Fruit fly (Drosophila melanogaster) whole organism, embryonic: ENCODE results near the gene CG5810.

Experiments
- Abd-B ChIP-seq: fragments of 200-800 bp; sonication (Bioruptor generic); optimal IDR thresholded peaks from 2 replicates; lab custom pipeline; 2018; ENCODE audit warnings: missing biosample characterization, mild to moderate bottlenecking, missing genetic modification characterization, moderate library complexity
- CG10321 ChIP-seq: fragments of 200-800 bp; sonication (Bioruptor generic); IDR thresholded peaks from 2 replicates; pipeline ENCODE4 v1.3.6; 2022; ENCODE audit warnings: missing biosample characterization, missing genetic modification characterization
- CG10431 ChIP-seq: fragments of 200-800 bp; sonication (Bioruptor generic); optimal IDR thresholded peaks from 3 replicates; lab custom pipeline; 2018; ENCODE audit warnings: missing biosample characterization, mild to moderate bottlenecking, missing genetic modification characterization
- CG10565 ChIP-seq: fragments of 200-800 bp; sonication (Bioruptor generic); optimal IDR thresholded peaks from 3 replicates; lab custom pipeline; 2016; ENCODE audit warnings: missing biosample characterization, mild to moderate bottlenecking, missing genetic modification characterization
- CG11093 ChIP-seq: fragments of 200-800 bp; sonication (Bioruptor generic); IDR thresholded peaks from 3 replicates; pipeline ENCODE4 v1.3.6; 2022; ENCODE audit warnings: missing biosample characterization, missing genetic modification characterization
- CG11247 ChIP-seq: fragments of 200-800 bp; sonication (Bioruptor generic); IDR thresholded peaks from 2 replicates; pipeline ENCODE4 v1.3.6; 2022; ENCODE audit warnings: missing biosample characterization, missing genetic modification characterization
- CG12071 ChIP-seq: fragments of 200-800 bp; sonication (Bioruptor generic); optimal IDR thresholded peaks from 3 replicates; lab custom pipeline; 2018; ENCODE audit warnings: missing biosample characterization, mild to moderate bottlenecking, missing genetic modification characterization
- CG12219 ChIP-seq: fragments of 200-800 bp; sonication (Bioruptor generic); optimal IDR thresholded peaks from 3 replicates; lab custom pipeline; 2018; ENCODE audit warnings: missing biosample characterization, mild to moderate bottlenecking, missing genetic modification characterization
- CG13775 ChIP-seq: fragments of 200-800 bp; sonication (Bioruptor generic); optimal IDR thresholded peaks from 3 replicates; lab custom pipeline; 2017; ENCODE audit warnings: missing biosample characterization, mild to moderate bottlenecking, missing genetic modification characterization
- CG16813 ChIP-seq: fragments of 200-800 bp; sonication (Bioruptor generic); IDR thresholded peaks from 3 replicates; pipeline ENCODE4 v1.3.6; 2022; ENCODE audit warnings: missing biosample characterization, missing genetic modification characterization; ENCODE audit not compliant: partially characterized antibody
- CG17186 ChIP-seq: fragments of 200-800 bp; sonication (Bioruptor generic); optimal IDR thresholded peaks from 3 replicates; lab custom pipeline; 2017; ENCODE audit warnings: missing biosample characterization, missing genetic modification reagents, missing genetic modification characterization
- CG17359 ChIP-seq: fragments of 200-800 bp; sonication (Bioruptor generic); optimal IDR thresholded peaks from 3 replicates; lab custom pipeline; 2018; ENCODE audit warnings: missing biosample characterization, mild to moderate bottlenecking, missing genetic modification characterization, moderate library complexity
- CG17802 ChIP-seq: fragments of 200-800 bp; sonication (Bioruptor generic); optimal IDR thresholded peaks from 2 replicates; lab custom pipeline; 2018; ENCODE audit warnings: missing biosample characterization, mild to moderate bottlenecking, missing genetic modification characterization, moderate library complexity
- CG32532 ChIP-seq: fragments of 200-800 bp; sonication (Bioruptor generic); IDR thresholded peaks from 2 replicates; pipeline ENCODE4 v1.3.6; 2022; ENCODE audit warnings: missing biosample characterization, missing genetic modification characterization
- CG3281 ChIP-seq: fragments of 200-800 bp; sonication (Bioruptor generic); optimal IDR thresholded peaks from 3 replicates; lab custom pipeline; 2017; ENCODE audit warnings: missing biosample characterization, mild to moderate bottlenecking, missing genetic modification characterization
- CG43689 ChIP-seq: fragments of 200-800 bp; sonication (Bioruptor generic); IDR thresholded peaks from 2 replicates; pipeline ENCODE4 v1.3.6; 2022; ENCODE audit warnings: missing biosample characterization, missing genetic modification characterization
- CG4730 ChIP-seq: fragments of 200-800 bp; sonication (Bioruptor generic); IDR thresholded peaks from 2 replicates; pipeline ENCODE4 v1.3.6; 2022; ENCODE audit warnings: missing biosample characterization, missing genetic modification characterization
- CG5180 ChIP-seq: fragments of 200-800 bp; sonication (Bioruptor generic); optimal IDR thresholded peaks from 3 replicates; lab custom pipeline; 2017; ENCODE audit warnings: missing biosample characterization, missing genetic modification characterization, mild to moderate bottlenecking, moderate library complexity, missing genetic modification reagents
- CG7556 ChIP-seq: fragments of 200-800 bp; sonication (Bioruptor generic); optimal IDR thresholded peaks from 2 replicates; lab custom pipeline; 2017; ENCODE audit warnings: missing biosample characterization, mild to moderate bottlenecking, missing genetic modification characterization
- CG7839 ChIP-seq: fragments of 200-800 bp; sonication (Bioruptor generic); optimal IDR thresholded peaks from 3 replicates; lab custom pipeline; 2018; ENCODE audit warnings: missing biosample characterization, mild to moderate bottlenecking, missing genetic modification characterization, moderate library complexity
- CG7928 ChIP-seq: fragments of 200-800 bp; sonication (Bioruptor generic); optimal IDR thresholded peaks from 2 replicates; lab custom pipeline; 2017; ENCODE audit warnings: missing biosample characterization, mild to moderate bottlenecking, missing genetic modification characterization
- Dll ChIP-seq: fragments of 200-800 bp; sonication (Bioruptor generic); IDR thresholded peaks from 4 replicates; pipeline ENCODE4 v1.3.6; 2022; ENCODE audit warnings: missing biosample characterization, missing genetic modification characterization; ENCODE audit not compliant: partially characterized antibody
- Dref ChIP-seq: fragments of 200-800 bp; sonication (Bioruptor generic); IDR thresholded peaks from 2 replicates; pipeline ENCODE4 v1.3.6; 2022; ENCODE audit warnings: missing biosample characterization, missing genetic modification characterization
- E2f1 ChIP-seq: fragments of 200-800 bp; sonication (Bioruptor generic); IDR thresholded peaks from 2 replicates; pipeline ENCODE4 v1.3.6; 2022; ENCODE audit warnings: missing biosample characterization, missing genetic modification characterization
- Fer2 ChIP-seq: fragments of 200-800 bp; sonication (Bioruptor generic); optimal IDR thresholded peaks from 2 replicates; lab custom pipeline; 2018; ENCODE audit warnings: missing biosample characterization, mild to moderate bottlenecking, missing genetic modification characterization, moderate library complexity
- Fer3 ChIP-seq: fragments of 200-800 bp; sonication (Bioruptor generic); optimal IDR thresholded peaks from 2 replicates; lab custom pipeline; 2018; ENCODE audit warnings: missing biosample characterization, mild to moderate bottlenecking, missing genetic modification characterization, moderate library complexity
- HHEX ChIP-seq: fragments of 200-800 bp; sonication (Bioruptor generic); optimal IDR thresholded peaks from 3 replicates; lab custom pipeline; 2017; ENCODE audit warnings: missing biosample characterization, mild to moderate bottlenecking, missing genetic modification characterization, missing genetic modification reagents
- HLH3B ChIP-seq: fragments of 200-800 bp; sonication (Bioruptor generic); IDR thresholded peaks from 2 replicates; pipeline ENCODE4 v1.3.6; 2022; ENCODE audit warnings: missing biosample characterization, missing genetic modification characterization
- Hand ChIP-seq: fragments of 200-800 bp; sonication (Bioruptor generic); optimal IDR thresholded peaks from 2 replicates; lab custom pipeline; 2017; ENCODE audit warnings: mild to moderate bottlenecking, missing biosample characterization, missing genetic modification reagents, missing genetic modification characterization
- Hmr ChIP-seq: fragments of 200-800 bp; sonication (Bioruptor generic); optimal IDR thresholded peaks from 3 replicates; lab custom pipeline; 2017; ENCODE audit warnings: mild to moderate bottlenecking, missing biosample characterization, missing genetic modification reagents, missing genetic modification characterization
- Mes4 ChIP-seq: fragments of 200-800 bp; sonication (Bioruptor generic); optimal IDR thresholded peaks from 2 replicates; lab custom pipeline; 2016; ENCODE audit warnings: missing biosample characterization, missing genetic modification characterization
- Mrtf ChIP-seq: fragments of 200-800 bp; sonication (Bioruptor generic); IDR thresholded peaks from 3 replicates; pipeline ENCODE4 v1.3.6; 2022; ENCODE audit warnings: missing biosample characterization, missing genetic modification characterization
- NC2α ChIP-seq: fragments of 200-800 bp; sonication (Bioruptor generic); optimal IDR thresholded peaks from 2 replicates; lab custom pipeline; 2016; ENCODE audit warnings: missing biosample characterization, missing genetic modification characterization
- NFAT ChIP-seq: fragments of 200-800 bp; sonication (Bioruptor generic); IDR thresholded peaks from 2 replicates; pipeline ENCODE4 v1.3.6; 2022; ENCODE audit warnings: missing biosample characterization, missing genetic modification characterization
- Nf-YB ChIP-seq: fragments of 200-800 bp; sonication (Bioruptor generic); optimal IDR thresholded peaks from 3 replicates; lab custom pipeline; 2019; ENCODE audit warnings: missing biosample characterization, mild to moderate bottlenecking, missing genetic modification characterization, moderate library complexity
- NfI ChIP-seq: fragments of 200-800 bp; sonication (Bioruptor generic); optimal IDR thresholded peaks from 3 replicates; lab custom pipeline; 2018; ENCODE audit warnings: missing biosample characterization, mild to moderate bottlenecking, missing genetic modification characterization, moderate library complexity
- Six4 ChIP-seq: fragments of 200-800 bp; sonication (Bioruptor generic); optimal IDR thresholded peaks from 2 replicates; lab custom pipeline; 2016; ENCODE audit warnings: missing biosample characterization, missing genetic modification characterization
- ase ChIP-seq: fragments of 200-800 bp; sonication (Bioruptor generic); IDR thresholded peaks from 3 replicates; pipeline ENCODE4 v1.3.6; 2022; ENCODE audit warnings: missing biosample characterization, missing genetic modification characterization
- cad ChIP-seq: fragments of >200 bp; optimal IDR thresholded peaks from 2 replicates; lab custom pipeline; 2017; ENCODE audit warnings: missing biosample characterization, missing genetic modification characterization
- chm ChIP-seq: fragments of 200-800 bp; sonication (Bioruptor generic); IDR thresholded peaks from 2 replicates; pipeline ENCODE4 v1.3.6; 2022; ENCODE audit warnings: missing biosample characterization, missing genetic modification characterization
- dm ChIP-seq: fragments of 200-800 bp; sonication (Bioruptor generic); optimal IDR thresholded peaks from 3 replicates; lab custom pipeline; 2016; ENCODE audit warnings: missing biosample characterization, missing genetic modification characterization
- fru ChIP-seq: fragments of >200 bp; optimal IDR thresholded peaks from 2 replicates; lab custom pipeline; 2017
- hkb ChIP-seq, 2 experiments: fragments of 200-800 bp in 1 of 2; fragments of >200 bp in 1 of 2; sonication (Bioruptor generic) in 1 of 2; IDR thresholded peaks in 1 of 2; optimal IDR thresholded peaks in 1 of 2; 2 replicates each; pipeline versions ENCODE4 v1.3.6 to Lab custom; 2017 to 2022; ENCODE audit warnings: missing biosample characterization in 1 of 2, missing genetic modification characterization in 1 of 2
- kah ChIP-seq: fragments of 200-800 bp; sonication (Bioruptor generic); optimal IDR thresholded peaks from 2 replicates; lab custom pipeline; 2018; ENCODE audit warnings: missing biosample characterization, mild to moderate bottlenecking, missing genetic modification characterization
- lilli ChIP-seq: fragments of 200-800 bp; sonication (Bioruptor generic); optimal IDR thresholded peaks from 3 replicates; lab custom pipeline; 2016; ENCODE audit warnings: missing biosample characterization, missing genetic modification characterization
- luna ChIP-seq: fragments of 200-800 bp; sonication (Bioruptor generic); optimal IDR thresholded peaks from 2 replicates; lab custom pipeline; 2016; ENCODE audit warnings: missing biosample characterization, missing genetic modification characterization
- mirr ChIP-seq: fragments of 200-800 bp; sonication (Bioruptor generic); optimal IDR thresholded peaks from 3 replicates; lab custom pipeline; 2018; ENCODE audit warnings: missing biosample characterization, mild to moderate bottlenecking, missing genetic modification characterization
- oc ChIP-seq: fragments of 200-800 bp; sonication (Bioruptor generic); optimal IDR thresholded peaks from 2 replicates; lab custom pipeline; 2018; ENCODE audit warnings: missing biosample characterization, mild to moderate bottlenecking, missing genetic modification characterization, moderate library complexity
- sd ChIP-seq: fragments of 200-800 bp; sonication (Bioruptor generic); optimal IDR thresholded peaks from 3 replicates; lab custom pipeline; 2018; ENCODE audit warnings: missing biosample characterization, mild to moderate bottlenecking, missing genetic modification characterization, moderate library complexity
- sima ChIP-seq: fragments of 200-800 bp; sonication (Bioruptor generic); optimal IDR thresholded peaks from 2 replicates; lab custom pipeline; 2016; ENCODE audit warnings: missing biosample characterization, missing genetic modification characterization
- slp2 ChIP-seq: fragments of 200-800 bp; sonication (Bioruptor generic); optimal IDR thresholded peaks from 2 replicates; lab custom pipeline; 2016; ENCODE audit warnings: missing biosample characterization, missing genetic modification characterization

The CG5810 gene

DNA sequence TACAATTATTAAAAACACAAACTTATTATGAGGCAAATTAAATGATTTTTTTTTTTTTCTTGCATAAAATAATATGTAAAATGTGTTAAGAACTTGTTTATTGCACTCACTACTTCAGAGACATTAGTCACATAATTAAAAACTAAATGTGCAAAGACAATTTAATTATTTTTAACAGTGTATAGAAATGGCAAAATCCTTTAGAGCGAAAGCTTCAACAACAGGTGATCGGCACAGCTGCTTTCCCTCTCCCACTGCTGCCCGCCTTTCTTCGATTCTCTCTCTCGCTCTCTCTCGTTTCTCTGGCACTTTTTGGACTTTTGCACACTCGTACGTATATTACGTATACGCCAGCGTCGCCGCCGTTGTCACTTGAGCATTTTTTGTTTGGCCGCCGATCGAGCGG, 16.8 kb downstream of the CG5810 start (continued):
- TF ChIP-seq CG10431 (GFP tag; lab: Kevin White, UChicago) (no peak), HHEX (GFP tag; lab: Kevin White, UChicago) (no peak), Dll (GFP tag; lab: Robert Waterston, UW) (no peak), CG17802 (tag; lab: Kevin White, UChicago) (no peak), Abd-B (GFP tag; lab: Kevin White, UChicago) (no peak), kah (peak; percentile 9), CG7928 (GFP tag; lab: Kevin White, UChicago) (no peak), CG11247 (GFP tag; lab: Robert Waterston, UW) (no peak), CG7839 (tag; lab: Kevin White, UChicago) (peak; percentile 16), Dref (GFP tag; lab: Robert Waterston, UW) (no peak), luna (GFP tag; lab: Kevin White, UChicago) (no peak), CG32532 (peak; percentile 47; the same call in 1 of the 2 replicates), ase (GFP tag; lab: Robert Waterston, UW) (no peak), CG17186 (no peak), Hmr (GFP tag; lab: Kevin White, UChicago) (peak; percentile 42), NFAT (GFP tag; lab: Robert Waterston, UW) (no peak), CG10321 (GFP tag; lab: Robert Waterston, UW) (no peak), E2f1 (no peak), sima (GFP tag; lab: Kevin White, UChicago) (no peak), CG7556 (GFP tag; lab: Kevin White, UChicago) (peak; percentile 4), CG17359 (tag; lab: Kevin White, UChicago) (no peak), CG11093 (GFP tag; lab: Robert Waterston, UW) (no peak), NfI (GFP tag; lab: Kevin White, UChicago) (no peak), sd (tag; lab: Kevin White, UChicago) (no peak), CG16813 (GFP tag; lab: Robert Waterston, UW) (no peak), Hand (peak; percentile 26), Mrtf (GFP tag; lab: Robert Waterston, UW) (no peak), HLH3B (no peak), Mes4 (no peak), Fer3 (tag; lab: Kevin White, UChicago) (peak; percentile 29), CG3281 (GFP tag; lab: Kevin White, UChicago) (peak; percentile 14), Six4 (no peak), CG12071 (no peak), CG4730 (GFP tag; lab: Robert Waterston, UW) (0 out of 2 replicates have a peak, but pooled peaks have one; percentile 7), oc (tag; lab: Kevin White, UChicago) (no peak), CG43689 (GFP tag; lab: Robert Waterston, UW) (no peak), dm (GFP tag; lab: Kevin White, UChicago) (no peak), slp2 (GFP tag; lab: Kevin White, UChicago) (no peak), NC2α (GFP tag; lab: Kevin White, UChicago) (no peak), mirr (GFP tag; lab: Kevin White, UChicago) (no peak), CG13775 (no peak), CG12219 (no peak), fru (lab: Kevin White, UChicago) (no peak), cad (no peak), lilli (peak; percentile 10), hkb (optimal IDR thresholded peaks at IDR 0.05; lab: Kevin White, UChicago) (no peak), hkb (GFP tag; IDR thresholded peaks at IDR 0.05; lab: Robert Waterston, UW) (peak; percentile 36; the same call in 1 of the 2 replicates), Nf-YB (no peak), CG10565 (GFP tag; lab: Kevin White, UChicago) (no peak), Fer2 (tag; lab: Kevin White, UChicago) (no peak), CG5180 (no peak), chm (peak; percentile 25; the same call in 1 of the 2 replicates)
